Worm (Caenorhabditis elegans): ENCODE data around the gene K06A9.2.

ce11 chrX:1576337-1576736, 40.2 kb downstream of the K06A9.2 start, which contains the start of gene wrt-9:
- TF ChIP-seq dao-5 (tag; optimal IDR thresholded peaks at IDR 0.05), result no peak
- TF ChIP-seq him-1 (tag; optimal IDR thresholded peaks at IDR 0.05), result no peak
- no peak for TF ChIP-seq W03F9.2 (tag; optimal IDR thresholded peaks at IDR 0.05)
